Fruit fly (Drosophila melanogaster) whole organism: ENCODE measurements around the gene CG32277.

Experiments used
- CG8478 ChIP-seq: fragments of >200 bp; optimal IDR thresholded peaks from 2 replicates; lab custom pipeline; 2018; ENCODE audit warnings: inconsistent platforms
- Dll ChIP-seq: fragments of >200 bp; optimal IDR thresholded peaks from 2 replicates; lab custom pipeline; 2017
- EcR ChIP-seq, 2 experiments: fragments of >200 bp; optimal IDR thresholded peaks; 2 replicates each; lab custom pipeline; 2017; ENCODE audit warnings: missing biosample characterization in 2 of 2, missing genetic modification characterization in 2 of 2, missing genetic modification reagents in 2 of 2
- pan ChIP-seq: fragments of >200 bp; optimal IDR thresholded peaks from 2 replicates; lab custom pipeline; 2017
- psq ChIP-seq: fragments of >200 bp; optimal IDR thresholded peaks from 2 replicates; lab custom pipeline; 2017
- usp ChIP-seq: fragments of >200 bp; optimal IDR thresholded peaks from 2 replicates; lab custom pipeline; 2017; ENCODE audit warnings: missing biosample characterization, missing genetic modification characterization, mixed read lengths

The CG32277 gene

dm6 chr3L:3205349-3205748 is at the start of gene CG32277:
Gene CG32277, minus strand, starts transcription at chr3L:3205449.
- no peak for TF ChIP-seq pan (lab: Kevin White, UChicago)
- no peak for TF ChIP-seq Dll (lab: Kevin White, UChicago)
- no peak for TF ChIP-seq CG8478 (lab: Kevin White, UChicago)
- TF ChIP-seq usp (GFP tag; lab: Kevin White, UChicago) = no peak
- TF ChIP-seq psq (lab: Kevin White, UChicago) = no peak
- no peak for TF ChIP-seq EcR (GFP tag; optimal IDR thresholded peaks at IDR 0.05; lab: Kevin White, UChicago)

DNA sequence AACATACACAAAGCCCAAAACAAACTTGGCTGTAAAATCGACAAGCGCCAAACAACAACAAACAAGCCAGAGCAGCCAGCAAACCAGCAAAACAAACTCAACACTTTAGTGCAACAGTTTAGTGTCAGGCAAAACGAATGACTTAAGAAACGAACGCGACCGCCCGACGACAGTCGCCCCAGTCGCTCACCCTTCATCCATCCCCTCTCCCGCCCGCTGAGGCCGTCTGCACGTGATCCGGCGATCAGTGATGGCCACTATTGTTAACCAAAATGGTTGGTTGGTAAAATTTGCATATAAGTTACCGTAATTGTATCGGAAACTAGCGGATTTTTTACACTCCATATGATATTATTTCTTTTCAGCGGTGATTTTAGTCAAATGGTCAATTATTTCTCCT is 48.4 kb upstream of the CG32277 start:
- TF ChIP-seq Dll (lab: Kevin White, UChicago) (no peak), usp (GFP tag; lab: Kevin White, UChicago) (no peak), CG8478 (lab: Kevin White, UChicago) (no peak), EcR (GFP tag; optimal IDR thresholded peaks at IDR 0.05; lab: Kevin White, UChicago) (no peak), pan (lab: Kevin White, UChicago) (no peak), psq (lab: Kevin White, UChicago) (no peak)

- TF ChIP-seq usp (GFP tag; lab: Kevin White, UChicago) (no peak), EcR (GFP tag; optimal IDR thresholded peaks at IDR 0.05; lab: Kevin White, UChicago) (no peak), pan (lab: Kevin White, UChicago) (no peak), CG8478 (lab: Kevin White, UChicago) (no peak), psq (lab: Kevin White, UChicago) (no peak)
Measured at dm6 chr3L:3252884-3253283, 47.6 kb upstream of the CG32277 start.

- no peak for TF ChIP-seq pan (lab: Kevin White, UChicago)
Measured at dm6 chr3L:3251659-3252490, 46.6 kb upstream of the CG32277 start.

- TF ChIP-seq EcR (GFP tag; optimal IDR thresholded peaks at IDR 0.05; lab: Kevin White, UChicago) = no peak
- TF ChIP-seq usp (GFP tag; lab: Kevin White, UChicago) = no peak
- no peak for TF ChIP-seq pan (lab: Kevin White, UChicago)
- no peak for TF ChIP-seq psq (lab: Kevin White, UChicago)
- TF ChIP-seq Dll (lab: Kevin White, UChicago) = no peak
- no peak for TF ChIP-seq CG8478 (lab: Kevin White, UChicago)
Measured at dm6 chr3L:3250922-3251658, 45.8 kb upstream of the CG32277 start.

dm6 chr3L:3249997-3250774 is 44.9 kb upstream of the CG32277 start:
- TF ChIP-seq psq (lab: Kevin White, UChicago) = no peak

dm6 chr3L:3249664-3249996 is 44.4 kb upstream of the CG32277 start:
- no peak for TF ChIP-seq usp (GFP tag; lab: Kevin White, UChicago)
- no peak for TF ChIP-seq CG8478 (lab: Kevin White, UChicago)
- no peak for TF ChIP-seq psq (lab: Kevin White, UChicago)
- TF ChIP-seq EcR (GFP tag; optimal IDR thresholded peaks at IDR 0.05; lab: Kevin White, UChicago) = no peak
- no peak for TF ChIP-seq pan (lab: Kevin White, UChicago)

- TF ChIP-seq pan (lab: Kevin White, UChicago) (no peak), psq (lab: Kevin White, UChicago) (no peak), Dll (lab: Kevin White, UChicago) (no peak), CG8478 (lab: Kevin White, UChicago) (no peak), usp (GFP tag; lab: Kevin White, UChicago) (no peak), EcR (GFP tag; optimal IDR thresholded peaks at IDR 0.05; lab: Kevin White, UChicago) (no peak)
Measured at dm6 chr3L:3248714-3249663, 43.7 kb upstream of the CG32277 start.

- peak; percentile 66 to 92 for TF ChIP-seq EcR (GFP tag; optimal IDR thresholded peaks at IDR 0.05; lab: Kevin White, UChicago)
- no peak for TF ChIP-seq psq (lab: Kevin White, UChicago)
- TF ChIP-seq Dll (lab: Kevin White, UChicago) = peak; percentile 24
- TF ChIP-seq CG8478 (lab: Kevin White, UChicago) = peak; percentile 57
- TF ChIP-seq usp (GFP tag; lab: Kevin White, UChicago) = no peak
Measured at dm6 chr3L:3247130-3248065, 42.1 kb upstream of the CG32277 start, which contains the start of gene CG43389. Gene CG43389, plus strand, starts transcription at chr3L:3248015.
